Worm (Caenorhabditis elegans): ENCODE measurements around the gene ttbk-4.

ttbk-4 gene

DNA sequence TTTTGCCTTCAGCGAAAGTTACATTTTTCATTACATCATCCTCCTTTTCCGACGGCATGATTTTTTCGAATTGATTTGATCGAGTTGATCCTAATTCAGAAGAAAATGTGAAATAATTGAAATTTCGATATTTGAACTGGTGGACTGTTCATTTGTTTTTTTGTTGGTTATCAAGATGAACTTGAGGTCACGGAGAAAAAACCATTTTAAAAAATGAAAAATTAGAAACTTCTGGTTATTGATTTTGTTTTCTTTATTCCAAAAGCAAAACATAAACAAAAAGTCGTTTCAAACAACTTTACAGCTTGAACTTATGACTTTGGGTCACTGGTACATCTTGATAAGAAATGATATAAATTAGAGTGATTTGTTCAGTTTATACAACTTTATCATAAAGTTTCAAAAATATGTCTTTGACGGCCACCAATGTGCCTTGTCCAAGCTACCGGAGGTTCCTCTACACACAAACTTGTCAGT, at the start of gene ttbk-4, which contains the start of gene W01B6.4:
TSS of gene ttbk-4 (minus strand) at position 101 of the 477 bp plus-strand sequence.
TSS of gene W01B6.4 (plus strand) at position 427 of the 477 bp plus-strand sequence.
- TF ChIP-seq Y53G8AR.9 (GFP tag; conservative IDR thresholded peaks at IDR 0.05) = no peak
- no peak for TF ChIP-seq Y56A3A.18 (GFP tag; IDR thresholded peaks at IDR 0.05)
- no peak for TF ChIP-seq B0261.1 (tag; optimal IDR thresholded peaks at IDR 0.05)
- no peak for TF ChIP-seq nhr-120 (GFP tag; IDR thresholded peaks at IDR 0.05)
- no peak for TF ChIP-seq unc-130 (GFP tag; optimal IDR thresholded peaks at IDR 0.05)
- no peak for TF ChIP-seq rpc-1 (optimal IDR thresholded peaks at IDR 0.05)
- TF ChIP-seq rpc-1 (tag; optimal IDR thresholded peaks at IDR 0.05) = no peak
- TF ChIP-seq ztf-18 (tag; optimal IDR thresholded peaks at IDR 0.05) = no peak
- no peak for TF ChIP-seq aptf-2 (GFP tag; conservative IDR thresholded peaks at IDR 0.05)
- TF ChIP-seq zfh-2 (GFP tag; conservative IDR thresholded peaks at IDR 0.05) = no peak
- no peak for TF ChIP-seq F33H1.4 (GFP tag; IDR thresholded peaks at IDR 0.05)
- no peak for TF ChIP-seq cebp-1 (GFP tag; IDR thresholded peaks at IDR 0.05)
- TF ChIP-seq cebp-1 (tag; optimal IDR thresholded peaks at IDR 0.05) = no peak
- TF ChIP-seq nhr-90 (tag; optimal IDR thresholded peaks at IDR 0.05) = no peak
- no peak for TF ChIP-seq bed-2 (GFP tag; IDR thresholded peaks at IDR 0.05)
- no peak for TF ChIP-seq pbrm-1 (GFP tag; IDR thresholded peaks at IDR 0.05)

DNA sequence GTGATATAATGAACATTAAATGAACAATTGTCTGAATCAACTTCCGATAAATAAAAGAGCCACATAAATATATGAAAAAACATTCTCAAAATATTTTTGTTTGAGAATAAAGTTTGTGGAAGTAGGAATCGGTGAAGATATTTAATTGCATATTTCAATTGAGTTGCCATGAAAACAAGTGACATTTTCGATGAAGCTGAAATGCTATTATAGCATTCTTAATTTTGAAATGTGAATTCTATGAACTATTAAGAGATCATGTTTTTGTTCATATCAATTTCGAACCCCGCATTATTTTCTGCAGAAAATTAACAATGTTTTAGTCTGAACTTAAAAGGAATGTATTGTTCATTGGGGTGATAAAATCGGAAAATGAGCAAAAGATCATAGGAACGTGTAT, 47.3 kb upstream of the ttbk-4 start, which contains the start of gene irld-21:
TSS of gene irld-21 (minus strand) at position 101 of the 400 bp plus-strand sequence.
- TF ChIP-seq ama-1 (optimal IDR thresholded peaks at IDR 0.05) = no peak
- no peak for TF ChIP-seq ama-1 (GFP tag; optimal IDR thresholded peaks at IDR 0.05)
- no peak for TF ChIP-seq mcd-1 (GFP tag; IDR thresholded peaks at IDR 0.05)
- no peak for TF ChIP-seq sea-2 (GFP tag; IDR thresholded peaks at IDR 0.05)

DNA sequence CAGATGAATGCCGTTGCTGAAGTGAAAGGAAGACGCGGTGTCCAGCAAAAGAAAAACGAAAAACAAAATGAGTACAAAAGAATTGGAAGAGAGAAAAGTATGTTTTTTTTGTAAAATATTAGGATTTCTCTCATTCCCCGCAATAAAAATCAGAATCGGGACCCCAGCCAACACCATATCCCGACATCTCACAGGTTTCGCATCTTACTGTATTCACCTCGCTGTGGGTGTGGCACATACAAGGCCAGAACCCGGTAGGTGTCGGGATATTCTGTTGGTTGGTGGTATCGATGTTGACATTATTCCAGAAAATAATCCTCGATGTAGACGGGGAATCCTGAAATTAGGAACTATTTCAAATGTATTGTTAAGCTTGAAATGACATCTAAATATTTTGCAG, 41.8 kb upstream of the ttbk-4 start:
- 0 out of 2 replicates have a peak, but pooled peaks have one; percentile 17 for TF ChIP-seq madf-6 (GFP tag; IDR thresholded peaks at IDR 0.05)
- TF ChIP-seq lsl-1 (GFP tag; optimal IDR thresholded peaks at IDR 0.05) = peak; percentile 17
- no peak for TF ChIP-seq tbp1 (GFP tag; optimal IDR thresholded peaks at IDR 0.05)
- TF ChIP-seq ztf-18 (tag; optimal IDR thresholded peaks at IDR 0.05) = no peak
- peak; percentile 72 for TF ChIP-seq snpc-4 (GFP tag; optimal IDR thresholded peaks at IDR 0.05)
- TF ChIP-seq snpc-4 (tag; optimal IDR thresholded peaks at IDR 0.05) = peak; percentile 53 to 91 (median 68)
- peak; percentile 19 for TF ChIP-seq snpc-3.4 (tag; optimal IDR thresholded peaks at IDR 0.05)
- no peak for TF ChIP-seq ceh-40 (GFP tag; IDR thresholded peaks at IDR 0.05)
- no peak for TF ChIP-seq attf-6 (GFP tag; IDR thresholded peaks at IDR 0.05)
- peak; percentile 85 for TF ChIP-seq snpc-1.1 (tag; optimal IDR thresholded peaks at IDR 0.05; ENCODE audit: insufficient read depth)

DNA sequence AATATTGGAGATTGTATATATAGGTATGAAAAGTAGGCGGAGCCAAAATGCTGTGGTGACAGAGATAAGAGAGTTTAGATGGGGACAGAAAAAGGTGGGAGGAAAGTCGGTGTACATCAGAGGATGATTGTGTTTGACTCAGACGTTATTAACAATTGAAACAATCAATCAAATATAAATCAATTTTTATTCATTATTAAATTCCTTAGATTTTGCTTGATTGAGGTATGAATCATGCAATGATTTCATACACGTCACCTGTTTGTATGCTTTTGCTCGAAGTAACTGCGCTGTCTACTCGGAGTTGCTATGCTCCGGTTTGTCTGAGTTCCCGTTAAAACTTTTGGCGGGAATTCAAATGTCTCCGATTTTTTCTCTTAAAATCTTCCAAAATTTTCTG, 40.2 kb upstream of the ttbk-4 start, which contains the start of gene C04G2.10:
TSS of gene C04G2.10 (plus strand) at position 301 of the 400 bp plus-strand sequence.
- TF ChIP-seq madf-8 (GFP tag; conservative IDR thresholded peaks at IDR 0.05) (no peak), aptf-2 (GFP tag; conservative IDR thresholded peaks at IDR 0.05) (no peak), C06A6.2 (GFP tag; conservative IDR thresholded peaks at IDR 0.05) (no peak), repo-1 (tag; optimal IDR thresholded peaks at IDR 0.05) (no peak), chd-7 (tag; optimal IDR thresholded peaks at IDR 0.05) (no peak), nfya-1 (tag; optimal IDR thresholded peaks at IDR 0.05; ENCODE audit: borderline replicate concordance, insufficient read depth) (no peak), lir-1 (GFP tag; conservative IDR thresholded peaks at IDR 0.05) (no peak), F57A8.1 (GFP tag; optimal IDR thresholded peaks at IDR 0.05) (no peak), lin-54 (GFP tag; optimal IDR thresholded peaks at IDR 0.05) (no peak), Y67H2A.10 (GFP tag; conservative IDR thresholded peaks at IDR 0.05) (no peak), pha-4 (tag; optimal IDR thresholded peaks at IDR 0.05) (no peak), nfyb-1 (GFP tag; IDR thresholded peaks at IDR 0.05) (no peak), cebp-2 (GFP tag; IDR thresholded peaks at IDR 0.05) (no peak)

All from whole organism, young adult.